Fruit fly (Drosophila melanogaster) whole organism, embryonic: ENCODE data around the gene CG13272.

Source experiments
- Aef1 ChIP-seq: fragments of 200-800 bp; sonication (Bioruptor generic); IDR thresholded peaks from 3 replicates; pipeline ENCODE4 v1.3.6; 2022; ENCODE audit warnings: missing biosample characterization, missing genetic modification characterization
- Asciz ChIP-seq: fragments of 200-800 bp; sonication (Bioruptor generic); optimal IDR thresholded peaks from 2 replicates; lab custom pipeline; 2017; ENCODE audit warnings: missing biosample characterization, mild to moderate bottlenecking, missing genetic modification characterization, missing genetic modification reagents
- B-H1 ChIP-seq: fragments of 200-800 bp; sonication (Bioruptor generic); IDR thresholded peaks from 3 replicates; pipeline ENCODE4 v1.3.6; 2022; ENCODE audit warnings: missing biosample characterization, missing genetic modification characterization
- Bdp1 ChIP-seq: fragments of 200-800 bp; sonication (Bioruptor generic); optimal IDR thresholded peaks from 3 replicates; lab custom pipeline; 2016; ENCODE audit warnings: missing biosample characterization, missing genetic modification characterization
- Bgb ChIP-seq: fragments of 200-800 bp; sonication (Bioruptor generic); IDR thresholded peaks from 2 replicates; pipeline ENCODE4 v1.3.6; 2022; ENCODE audit warnings: missing biosample characterization, missing genetic modification characterization; ENCODE audit not compliant: partially characterized antibody
- CG10321 ChIP-seq: fragments of 200-800 bp; sonication (Bioruptor generic); IDR thresholded peaks from 2 replicates; pipeline ENCODE4 v1.3.6; 2022; ENCODE audit warnings: missing biosample characterization, missing genetic modification characterization
- CG10565 ChIP-seq: fragments of 200-800 bp; sonication (Bioruptor generic); optimal IDR thresholded peaks from 3 replicates; lab custom pipeline; 2016; ENCODE audit warnings: missing biosample characterization, mild to moderate bottlenecking, missing genetic modification characterization
- CG12071 ChIP-seq: fragments of 200-800 bp; sonication (Bioruptor generic); optimal IDR thresholded peaks from 3 replicates; lab custom pipeline; 2018; ENCODE audit warnings: missing biosample characterization, mild to moderate bottlenecking, missing genetic modification characterization
- CG1233 ChIP-seq: fragments of 200-800 bp; sonication (Bioruptor generic); optimal IDR thresholded peaks from 4 replicates; lab custom pipeline; 2018; ENCODE audit warnings: missing biosample characterization, mild to moderate bottlenecking, missing genetic modification characterization
- CG13894 ChIP-seq: fragments of 200-800 bp; sonication (Bioruptor generic); optimal IDR thresholded peaks from 3 replicates; lab custom pipeline; 2018; ENCODE audit warnings: missing biosample characterization, mild to moderate bottlenecking, missing genetic modification characterization, moderate library complexity
- CG14014 ChIP-seq: fragments of 200-800 bp; sonication (Bioruptor generic); IDR thresholded peaks from 2 replicates; pipeline ENCODE4 v1.3.6; 2022; ENCODE audit warnings: missing biosample characterization, missing genetic modification characterization
- CG17361 ChIP-seq: fragments of 200-800 bp; sonication (Bioruptor generic); IDR thresholded peaks from 3 replicates; pipeline ENCODE4 v1.3.6; 2022; ENCODE audit warnings: missing biosample characterization, missing genetic modification characterization
- CG18011 ChIP-seq: fragments of 200-800 bp; sonication (Bioruptor generic); optimal IDR thresholded peaks from 2 replicates; lab custom pipeline; 2017; ENCODE audit warnings: missing biosample characterization, missing genetic modification characterization, mild to moderate bottlenecking, moderate library complexity, missing genotype
- CG2202 ChIP-seq: fragments of 200-800 bp; sonication (Bioruptor generic); optimal IDR thresholded peaks from 2 replicates; lab custom pipeline; 2018; ENCODE audit warnings: missing biosample characterization, mild to moderate bottlenecking, missing genetic modification characterization
- CG30020 ChIP-seq: fragments of 200-800 bp; optimal IDR thresholded peaks from 2 replicates; lab custom pipeline; 2019; ENCODE audit warnings: missing biosample characterization, mild to moderate bottlenecking, missing genetic modification characterization, moderate library complexity
- CG3995 ChIP-seq: fragments of 200-800 bp; sonication (Bioruptor generic); optimal IDR thresholded peaks from 3 replicates; lab custom pipeline; 2016; ENCODE audit warnings: missing biosample characterization, missing genetic modification characterization
- CG4730 ChIP-seq: fragments of 200-800 bp; sonication (Bioruptor generic); IDR thresholded peaks from 2 replicates; pipeline ENCODE4 v1.3.6; 2022; ENCODE audit warnings: missing biosample characterization, missing genetic modification characterization
- CG4854 ChIP-seq: fragments of 200-800 bp; sonication (Bioruptor generic); optimal IDR thresholded peaks from 2 replicates; lab custom pipeline; 2016; ENCODE audit warnings: missing biosample characterization, missing genetic modification characterization, inconsistent platforms
- CG7928 ChIP-seq: fragments of 200-800 bp; sonication (Bioruptor generic); optimal IDR thresholded peaks from 2 replicates; lab custom pipeline; 2017; ENCODE audit warnings: missing biosample characterization, mild to moderate bottlenecking, missing genetic modification characterization
- CG8765 ChIP-seq: fragments of 200-800 bp; sonication (Bioruptor generic); IDR thresholded peaks from 2 replicates; pipeline ENCODE4 v1.3.6; 2022; ENCODE audit warnings: missing biosample characterization, missing genetic modification characterization
- Drgx ChIP-seq: fragments of 200-800 bp; sonication (Bioruptor generic); IDR thresholded peaks from 2 replicates; pipeline ENCODE4 v1.3.6; 2022; ENCODE audit warnings: missing biosample characterization, missing genetic modification characterization
- Ets97D ChIP-seq: fragments of 200-800 bp; sonication (Bioruptor generic); optimal IDR thresholded peaks from 3 replicates; lab custom pipeline; 2016; ENCODE audit warnings: missing biosample characterization, missing genetic modification characterization
- Fer1 ChIP-seq: fragments of 200-800 bp; sonication (Bioruptor generic); optimal IDR thresholded peaks from 2 replicates; lab custom pipeline; 2017; ENCODE audit warnings: missing biosample characterization, mild to moderate bottlenecking, missing genetic modification characterization
- Hmr ChIP-seq: fragments of 200-800 bp; sonication (Bioruptor generic); optimal IDR thresholded peaks from 3 replicates; lab custom pipeline; 2017; ENCODE audit warnings: mild to moderate bottlenecking, missing biosample characterization, missing genetic modification reagents, missing genetic modification characterization
- Lpt ChIP-seq: fragments of >200 bp; optimal IDR thresholded peaks from 2 replicates; lab custom pipeline; 2018; ENCODE audit warnings: missing biosample characterization, missing genetic modification characterization
- Mes4 ChIP-seq: fragments of 200-800 bp; sonication (Bioruptor generic); optimal IDR thresholded peaks from 2 replicates; lab custom pipeline; 2016; ENCODE audit warnings: missing biosample characterization, missing genetic modification characterization
- NFAT ChIP-seq: fragments of 200-800 bp; sonication (Bioruptor generic); IDR thresholded peaks from 2 replicates; pipeline ENCODE4 v1.3.6; 2022; ENCODE audit warnings: missing biosample characterization, missing genetic modification characterization
- Xrp1 ChIP-seq: fragments of 200-800 bp; sonication (Bioruptor generic); IDR thresholded peaks from 2 replicates; pipeline ENCODE4 v1.3.6; 2022; ENCODE audit warnings: missing biosample characterization, missing genetic modification characterization
- amos ChIP-seq: fragments of 200-800 bp; sonication (Bioruptor generic); IDR thresholded peaks from 2 replicates; pipeline ENCODE4 v1.3.6; 2022; ENCODE audit warnings: missing biosample characterization, missing genetic modification characterization; ENCODE audit not compliant: partially characterized antibody
- ap ChIP-seq: fragments of 200-800 bp; sonication (Bioruptor generic); IDR thresholded peaks from 2 replicates; pipeline ENCODE4 v1.3.6; 2022; ENCODE audit warnings: missing biosample characterization, missing genetic modification characterization
- ara ChIP-seq: fragments of 200-800 bp; sonication (Bioruptor generic); IDR thresholded peaks from 2 replicates; pipeline ENCODE4 v1.3.6; 2022; ENCODE audit warnings: missing biosample characterization, missing genetic modification characterization
- bab2 ChIP-seq: fragments of 200-800 bp; sonication (Bioruptor generic); optimal IDR thresholded peaks from 2 replicates; lab custom pipeline; 2016; ENCODE audit warnings: missing biosample characterization, missing genetic modification characterization
- bbx ChIP-seq: fragments of 200-800 bp; sonication (Bioruptor generic); IDR thresholded peaks from 2 replicates; pipeline ENCODE4 v1.3.6; 2022; ENCODE audit warnings: missing biosample characterization, missing genetic modification characterization; ENCODE audit not compliant: partially characterized antibody
- chn ChIP-seq: fragments of 200-800 bp; sonication (Bioruptor generic); optimal IDR thresholded peaks from 2 replicates; lab custom pipeline; 2016; ENCODE audit warnings: missing biosample characterization, missing genetic modification characterization
- ci ChIP-seq: fragments of 200-800 bp; sonication (Bioruptor generic); IDR thresholded peaks from 3 replicates; pipeline ENCODE4 v1.3.6; 2022; ENCODE audit warnings: missing biosample characterization, missing genetic modification characterization
- corto ChIP-seq: fragments of 200-800 bp; sonication (Bioruptor generic); optimal IDR thresholded peaks from 2 replicates; lab custom pipeline; 2016; ENCODE audit warnings: missing biosample characterization, mild to moderate bottlenecking, missing genetic modification characterization, moderate library complexity
- emc ChIP-seq: fragments of 200-800 bp; sonication (Bioruptor generic); optimal IDR thresholded peaks from 2 replicates; lab custom pipeline; 2016; ENCODE audit warnings: missing biosample characterization, missing genetic modification characterization
- esg ChIP-seq: fragments of 200-800 bp; sonication (Bioruptor generic); conservative IDR thresholded peaks from 2 replicates; pipeline ENCODE4 v1.3.6; 2022; ENCODE audit warnings: missing biosample characterization, missing genetic modification characterization
- fu2 ChIP-seq: fragments of 200-800 bp; sonication (Bioruptor generic); optimal IDR thresholded peaks from 2 replicates; lab custom pipeline; 2016; ENCODE audit warnings: missing biosample characterization, missing genetic modification characterization
- gcm ChIP-seq: fragments of 200-800 bp; sonication (Bioruptor generic); optimal IDR thresholded peaks from 2 replicates; lab custom pipeline; 2019; ENCODE audit warnings: missing biosample characterization, mild to moderate bottlenecking, missing genetic modification characterization, moderate library complexity
- grau ChIP-seq: fragments of 200-800 bp; optimal IDR thresholded peaks from 3 replicates; lab custom pipeline; 2019; ENCODE audit warnings: missing biosample characterization, mild to moderate bottlenecking, missing genetic modification characterization, moderate library complexity
- grn ChIP-seq: fragments of 200-800 bp; sonication (Bioruptor generic); optimal IDR thresholded peaks from 3 replicates; lab custom pipeline; 2017; ENCODE audit warnings: missing biosample characterization, missing genetic modification characterization
- kah ChIP-seq: fragments of 200-800 bp; sonication (Bioruptor generic); optimal IDR thresholded peaks from 2 replicates; lab custom pipeline; 2018; ENCODE audit warnings: missing biosample characterization, mild to moderate bottlenecking, missing genetic modification characterization
- ken ChIP-seq: fragments of 200-800 bp; sonication (Bioruptor generic); IDR thresholded peaks from 3 replicates; pipeline ENCODE4 v1.3.6; 2022; ENCODE audit warnings: missing biosample characterization, missing genetic modification characterization
- lab ChIP-seq: fragments of 200-800 bp; sonication (Bioruptor generic); optimal IDR thresholded peaks from 3 replicates; lab custom pipeline; 2017; ENCODE audit warnings: missing biosample characterization, missing genetic modification characterization, mild to moderate bottlenecking, moderate library complexity, missing genetic modification reagents
- mld ChIP-seq: fragments of 200-800 bp; sonication (Bioruptor generic); IDR thresholded peaks from 3 replicates; pipeline ENCODE4 v1.3.6; 2022; ENCODE audit warnings: missing biosample characterization, missing genetic modification characterization; ENCODE audit not compliant: partially characterized antibody
- odd ChIP-seq: fragments of 200-800 bp; sonication (Bioruptor generic); optimal IDR thresholded peaks from 2 replicates; lab custom pipeline; 2017; ENCODE audit warnings: missing biosample characterization, mild to moderate bottlenecking, missing genetic modification characterization
- peb ChIP-seq: fragments of 200-800 bp; sonication (Bioruptor generic); IDR thresholded peaks from 2 replicates; pipeline ENCODE4 v1.3.6; 2022; ENCODE audit warnings: missing biosample characterization, missing genetic modification characterization
- sim ChIP-seq: fragments of 200-800 bp; sonication (Bioruptor generic); IDR thresholded peaks from 2 replicates; pipeline ENCODE4 v1.3.6; 2022; ENCODE audit warnings: missing biosample characterization, missing genetic modification characterization
- stwl ChIP-seq: fragments of 200-800 bp; sonication (Bioruptor generic); optimal IDR thresholded peaks from 3 replicates; lab custom pipeline; 2018; ENCODE audit warnings: missing biosample characterization, mild to moderate bottlenecking, missing genetic modification characterization, moderate library complexity
- tgo ChIP-seq: fragments of 200-800 bp; sonication (Bioruptor generic); IDR thresholded peaks from 3 replicates; pipeline ENCODE4 v1.3.6; 2022; ENCODE audit warnings: missing biosample characterization, missing genetic modification characterization
- unc-4 ChIP-seq: fragments of 200-800 bp; sonication (Bioruptor generic); IDR thresholded peaks from 2 replicates; pipeline ENCODE4 v1.3.6; 2022; ENCODE audit warnings: missing biosample characterization, missing genetic modification characterization; ENCODE audit not compliant: partially characterized antibody

Gene CG13272

DNA sequence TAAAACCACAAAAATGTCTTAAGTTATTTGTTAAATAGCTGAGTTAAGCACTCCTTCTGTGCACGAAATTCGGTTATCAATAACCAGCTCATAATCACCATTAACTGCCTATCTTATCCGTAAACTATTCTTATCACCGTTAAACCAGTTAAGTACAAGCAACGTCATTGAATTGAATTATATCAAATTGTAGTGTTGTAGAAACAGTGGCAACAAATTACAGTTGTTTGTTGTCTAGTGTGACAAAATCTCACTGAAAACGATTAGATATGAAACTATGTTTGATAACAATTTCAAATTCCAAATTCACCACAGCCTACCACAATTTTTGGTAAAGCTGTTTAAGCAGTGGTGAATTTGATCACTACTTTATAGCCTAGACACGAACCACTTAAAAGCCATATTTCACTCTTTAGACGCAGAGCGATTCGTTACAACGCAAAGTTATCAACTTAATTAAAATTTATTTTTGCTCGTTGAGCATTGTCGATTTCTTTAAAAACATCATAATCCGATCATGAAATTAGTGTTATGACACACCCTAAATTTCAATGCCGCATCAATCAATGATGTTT lies 3.0 kb upstream of the CG13272 start (continued):
- no peak for TF ChIP-seq CG13894
- peak; percentile 33 for TF ChIP-seq odd
- TF ChIP-seq ara (GFP tag; lab: Robert Waterston, UW), result no peak
- no peak for TF ChIP-seq CG1233
- TF ChIP-seq kah, result no peak
- no peak for TF ChIP-seq ken (GFP tag; lab: Robert Waterston, UW)
- TF ChIP-seq Mes4 (GFP tag; lab: Kevin White, UChicago), result no peak
- peak; percentile 88 for TF ChIP-seq grn (GFP tag; lab: Kevin White, UChicago)
- no peak for TF ChIP-seq emc (GFP tag; lab: Kevin White, UChicago)
- TF ChIP-seq bbx, result no peak
- TF ChIP-seq Ets97D, result no peak
- TF ChIP-seq CG12071 (GFP tag; lab: Kevin White, UChicago), result no peak
- no peak for TF ChIP-seq Aef1 (GFP tag; lab: Robert Waterston, UW)
- TF ChIP-seq sim, result no peak
- TF ChIP-seq fu2 (GFP tag; lab: Kevin White, UChicago), result no peak
- no peak for TF ChIP-seq Bdp1 (GFP tag; lab: Kevin White, UChicago)
- no peak for TF ChIP-seq ap (GFP tag; lab: Robert Waterston, UW)
- no peak for TF ChIP-seq CG8765 (GFP tag; lab: Robert Waterston, UW)
- TF ChIP-seq CG18011, result no peak
- TF ChIP-seq Hmr (GFP tag; lab: Kevin White, UChicago), result peak; percentile 32
- no peak for TF ChIP-seq CG10565 (GFP tag; lab: Kevin White, UChicago)
- no peak for TF ChIP-seq unc-4 (GFP tag; lab: Robert Waterston, UW)
- no peak for TF ChIP-seq peb (GFP tag; lab: Robert Waterston, UW)
- no peak for TF ChIP-seq bab2 (GFP tag; lab: Kevin White, UChicago)
- TF ChIP-seq CG10321 (GFP tag; lab: Robert Waterston, UW), result no peak
- no peak for TF ChIP-seq mld (GFP tag; lab: Robert Waterston, UW)
- TF ChIP-seq Bgb (GFP tag; lab: Robert Waterston, UW), result no peak
- TF ChIP-seq lab (GFP tag; lab: Kevin White, UChicago), result peak; percentile 35
- TF ChIP-seq CG3995 (GFP tag; lab: Kevin White, UChicago), result peak; percentile 94
- TF ChIP-seq stwl (tag; lab: Kevin White, UChicago), result peak; percentile 52
- TF ChIP-seq Asciz (GFP tag; lab: Kevin White, UChicago), result no peak
- TF ChIP-seq CG7928 (GFP tag; lab: Kevin White, UChicago), result no peak
- no peak for TF ChIP-seq NFAT (GFP tag; lab: Robert Waterston, UW)
- TF ChIP-seq B-H1 (GFP tag; lab: Robert Waterston, UW), result no peak
- no peak for TF ChIP-seq chn (GFP tag; lab: Kevin White, UChicago)
- TF ChIP-seq gcm, result no peak
- TF ChIP-seq esg (GFP tag; lab: Robert Waterston, UW), result no peak
- no peak for TF ChIP-seq CG4854
- no peak for TF ChIP-seq CG17361 (GFP tag; lab: Robert Waterston, UW)
- no peak for TF ChIP-seq Fer1
- TF ChIP-seq CG14014 (GFP tag; lab: Robert Waterston, UW), result no peak
- TF ChIP-seq corto (GFP tag; lab: Kevin White, UChicago), result no peak
- no peak for TF ChIP-seq Drgx
- TF ChIP-seq tgo, result no peak
- TF ChIP-seq CG4730 (GFP tag; lab: Robert Waterston, UW), result no peak
- no peak for TF ChIP-seq CG2202 (tag; lab: Kevin White, UChicago)
- TF ChIP-seq grau, result no peak
- TF ChIP-seq Xrp1 (GFP tag; lab: Robert Waterston, UW), result no peak
- TF ChIP-seq ci (GFP tag; lab: Robert Waterston, UW), result no peak
- no peak for TF ChIP-seq CG30020
- TF ChIP-seq Lpt (GFP tag; lab: Kevin White, UChicago), result no peak
- no peak for TF ChIP-seq amos (GFP tag; lab: Robert Waterston, UW)
